Worm (Caenorhabditis elegans) whole organism, dauer: ENCODE data around the gene dhs-11.

Source experiments
- unc-62 ChIP-seq: sonication (generic microtip); optimal IDR thresholded peaks from 2 replicates; lab custom pipeline; 2017; ENCODE audit warnings: missing biosample characterization, missing genetic modification reagents, missing genetic modification characterization

The dhs-11 gene

ce11 chrIII:10642781-10643180 lies at the start of gene dhs-11, which contains the start of gene orc-1:
Gene dhs-11, minus strand, starts transcription at chrIII:10642865.
Gene orc-1, plus strand, starts transcription at chrIII:10643129.
- no peak for TF ChIP-seq unc-62 (GFP tag; lab: Kevin White, UChicago)

ce11 chrIII:10691019-10691418 lies 48.4 kb upstream of the dhs-11 start, which contains the start of gene Y39A1A.17:
Gene Y39A1A.17, minus strand, starts transcription at chrIII:10691119.
- no peak for TF ChIP-seq unc-62 (GFP tag; lab: Kevin White, UChicago)

- TF ChIP-seq unc-62 (GFP tag; lab: Kevin White, UChicago): no peak
Observed at ce11 chrIII:10689057-10689456, 46.4 kb upstream of the dhs-11 start, which contains the start of gene Y39A1A.31. Gene Y39A1A.31, minus strand, starts transcription at chrIII:10689157.

- TF ChIP-seq unc-62 (GFP tag; lab: Kevin White, UChicago): no peak
Observed at ce11 chrIII:10678971-10679370, 36.3 kb upstream of the dhs-11 start, which contains the start of gene Y39A1A.16. Gene Y39A1A.16, plus strand, starts transcription at chrIII:10679271.

ce11 chrIII:10671894-10672293 lies 29.2 kb upstream of the dhs-11 start:
- TF ChIP-seq unc-62 (GFP tag; lab: Kevin White, UChicago): no peak

ce11 chrIII:10666640-10667039 lies 24.0 kb upstream of the dhs-11 start:
- no peak for TF ChIP-seq unc-62 (GFP tag; lab: Kevin White, UChicago)

ce11 chrIII:10661292-10661691 lies 18.6 kb upstream of the dhs-11 start:
- no peak for TF ChIP-seq unc-62 (GFP tag; lab: Kevin White, UChicago)

- no peak for TF ChIP-seq unc-62 (GFP tag; lab: Kevin White, UChicago)
Observed at ce11 chrIII:10658394-10658793, 15.7 kb upstream of the dhs-11 start.

ce11 chrIII:10657661-10658060 lies 15.0 kb upstream of the dhs-11 start:
- no peak for TF ChIP-seq unc-62 (GFP tag; lab: Kevin White, UChicago)

- TF ChIP-seq unc-62 (GFP tag; lab: Kevin White, UChicago): no peak
Observed at ce11 chrIII:10656069-10656468, 13.4 kb upstream of the dhs-11 start.

- TF ChIP-seq unc-62 (GFP tag; lab: Kevin White, UChicago): no peak
Observed at ce11 chrIII:10654718-10655117, 12.1 kb upstream of the dhs-11 start, which contains the start of gene cnt-2. Gene cnt-2, plus strand, starts transcription at chrIII:10655018.

- no peak for TF ChIP-seq unc-62 (GFP tag; lab: Kevin White, UChicago)
Observed at ce11 chrIII:10653479-10653878, 10.8 kb upstream of the dhs-11 start.

ce11 chrIII:10652833-10653232 lies 10.2 kb upstream of the dhs-11 start:
- TF ChIP-seq unc-62 (GFP tag; lab: Kevin White, UChicago): no peak

ce11 chrIII:10651634-10652033 lies 9.0 kb upstream of the dhs-11 start:
- TF ChIP-seq unc-62 (GFP tag; lab: Kevin White, UChicago): no peak

- no peak for TF ChIP-seq unc-62 (GFP tag; lab: Kevin White, UChicago)
Observed at ce11 chrIII:10649219-10649618, 6.6 kb upstream of the dhs-11 start, which contains the start of gene emg-1. Gene emg-1, plus strand, starts transcription at chrIII:10649519.

- no peak for TF ChIP-seq unc-62 (GFP tag; lab: Kevin White, UChicago)
Observed at ce11 chrIII:10646094-10646493, 3.4 kb upstream of the dhs-11 start, which contains the start of gene orc-4. Gene orc-4, plus strand, starts transcription at chrIII:10646170.

ce11 chrIII:10638339-10639021 lies 4.2 kb downstream of the dhs-11 start, which contains the start of gene Y39A1A.27:
Gene Y39A1A.27, plus strand, starts transcription at chrIII:10638971.
- TF ChIP-seq unc-62 (GFP tag; lab: Kevin White, UChicago): no peak
